Fruit fly (Drosophila melanogaster) ovary, adult (tissue): ENCODE data around the gene ovm.
A peak's percentile ranks its signal among the peaks of the same experiment; 100 is the strongest.

Experiments
- CG17801 ChIP-seq: fragments of 200-800 bp; optimal IDR thresholded peaks from 2 replicates; lab custom pipeline; 2019; ENCODE audit warnings: missing biosample characterization, mild to moderate bottlenecking, missing genetic modification characterization, moderate library complexity; ENCODE audit not compliant: partially characterized antibody

The ovm gene

DNA sequence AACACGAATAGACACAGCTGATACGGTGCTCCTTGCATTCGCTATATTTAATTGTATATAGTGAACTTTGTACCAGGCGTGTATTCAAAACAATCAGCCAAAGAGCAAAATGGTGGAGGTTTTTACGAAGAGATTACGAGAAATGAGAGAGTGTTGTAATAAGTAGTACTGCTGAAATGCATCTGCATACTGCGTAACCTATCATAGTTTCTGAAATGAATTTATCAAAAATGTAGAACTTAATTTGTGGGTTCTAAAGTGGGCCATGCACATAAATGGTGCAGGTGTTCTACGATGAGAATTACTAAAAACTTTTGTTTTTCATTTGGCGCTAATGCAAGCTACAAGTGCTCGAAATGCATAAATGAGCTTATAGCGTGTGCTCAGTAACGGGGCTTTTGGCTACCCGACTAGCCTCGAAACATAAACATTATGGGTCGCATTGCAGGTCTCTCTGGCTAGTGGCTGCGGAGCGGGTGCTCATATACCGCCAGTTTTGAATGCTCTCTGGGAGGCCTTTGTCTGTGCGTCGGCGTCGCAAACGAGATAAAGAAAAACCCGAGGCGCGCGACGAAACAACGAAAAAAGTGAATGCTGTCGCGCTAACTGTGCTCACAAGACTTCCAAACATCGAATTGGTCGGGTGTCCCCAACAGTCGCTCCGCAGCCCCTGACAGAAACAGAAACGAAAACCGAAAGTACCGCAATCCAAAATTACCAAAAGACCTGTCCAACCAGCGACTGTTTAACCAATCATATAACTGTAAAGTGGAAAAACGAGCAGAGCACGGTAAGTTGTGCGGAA lies 9.1 kb downstream of the ovm start, which contains the start of gene Gs1:
TSS of gene Gs1 (plus strand) at position 612 of the 805 bp plus-strand sequence.
- peak; percentile 49 for TF ChIP-seq CG17801 (GFP tag; lab: Kevin White, UChicago)

DNA sequence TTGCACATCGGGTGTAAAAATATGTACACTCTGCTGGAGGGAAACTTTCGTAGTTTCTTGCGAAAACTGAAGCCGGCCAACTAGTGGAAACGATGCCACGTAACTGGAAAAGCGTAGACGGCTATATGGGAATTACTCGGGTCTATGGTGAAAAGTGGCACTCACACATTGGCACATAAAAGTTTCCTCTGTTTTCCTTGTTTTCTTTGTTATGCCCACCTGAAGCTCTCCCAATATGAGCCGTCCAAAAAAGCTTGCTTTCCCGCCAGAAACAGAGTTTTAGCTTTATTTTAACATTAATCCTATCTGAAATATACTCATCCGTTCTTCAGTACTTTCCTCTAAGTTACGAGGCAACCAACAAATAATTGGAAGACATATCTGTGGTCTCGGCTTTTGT lies 10.1 kb downstream of the ovm start, which contains the start of gene CG3164:
TSS of gene CG3164 (minus strand) at position 101 of the 400 bp plus-strand sequence.
- TF ChIP-seq CG17801 (GFP tag; lab: Kevin White, UChicago) = no peak

DNA sequence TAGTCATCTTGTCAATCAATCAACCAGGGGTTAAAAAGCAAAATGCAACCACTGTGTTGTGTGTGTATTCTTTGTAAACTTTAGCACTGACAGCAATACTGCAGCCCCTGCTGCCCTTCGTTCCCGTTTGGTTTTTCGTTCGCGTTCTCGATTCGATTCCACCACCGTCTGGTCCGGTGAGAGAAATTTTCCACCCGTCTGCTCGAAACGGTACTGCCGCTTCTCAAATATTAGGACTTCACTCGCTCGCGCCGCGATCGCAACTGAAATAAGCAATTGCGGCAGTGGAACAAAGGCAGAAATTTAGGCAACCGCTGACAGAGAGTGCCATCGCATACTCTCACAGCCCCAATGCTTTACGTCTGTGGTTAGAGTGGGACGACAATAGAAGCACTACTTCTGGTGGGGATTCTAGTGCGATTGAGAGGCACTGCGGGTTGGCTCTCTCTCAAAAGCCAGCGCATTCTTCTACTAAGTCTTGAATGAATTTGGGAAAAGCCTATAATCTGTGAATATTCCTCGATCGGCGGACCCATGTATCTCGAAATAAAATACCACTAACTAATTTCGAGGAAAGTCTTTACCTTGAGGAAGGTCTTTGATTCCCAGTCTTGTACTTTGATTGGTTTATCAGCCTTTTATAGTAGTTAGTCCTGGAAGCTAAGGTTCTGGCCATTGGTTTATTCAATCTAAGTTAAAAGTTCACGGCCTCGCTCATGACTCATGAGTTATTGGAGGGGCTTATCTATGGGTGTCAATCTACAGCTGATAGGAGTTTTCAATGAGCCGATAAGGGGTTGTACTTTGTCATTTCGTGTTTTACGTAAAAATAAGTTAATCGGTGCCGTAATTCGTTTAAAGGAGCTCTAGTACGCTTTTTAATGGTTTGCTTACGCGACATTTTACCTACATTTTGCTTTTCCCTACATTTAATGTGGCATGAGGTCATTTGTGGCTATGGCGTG lies 11.5 kb downstream of the ovm start:
- TF ChIP-seq CG17801 (GFP tag; lab: Kevin White, UChicago) = peak; percentile 91

DNA sequence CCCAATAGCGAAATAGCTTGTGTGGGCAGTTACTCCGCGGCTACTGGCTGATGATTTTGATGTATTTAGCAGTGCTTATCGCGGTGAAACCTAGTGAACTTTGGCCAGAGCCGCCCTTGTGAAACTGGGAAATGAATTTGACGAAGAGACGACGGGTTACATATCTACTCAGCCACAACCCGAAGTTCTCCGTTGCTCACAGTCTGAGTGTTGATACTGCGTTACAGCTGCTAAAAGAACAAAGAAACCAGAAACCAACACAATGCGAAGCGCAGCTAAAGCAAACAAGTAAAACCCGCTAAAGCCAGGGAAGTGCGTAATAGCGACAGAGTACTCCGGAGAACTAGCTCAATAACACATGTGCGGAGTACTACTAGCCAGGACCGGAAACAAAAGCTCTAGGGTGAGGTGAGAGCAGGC lies 12.5 kb downstream of the ovm start:
- TF ChIP-seq CG17801 (GFP tag; lab: Kevin White, UChicago) = no peak

DNA sequence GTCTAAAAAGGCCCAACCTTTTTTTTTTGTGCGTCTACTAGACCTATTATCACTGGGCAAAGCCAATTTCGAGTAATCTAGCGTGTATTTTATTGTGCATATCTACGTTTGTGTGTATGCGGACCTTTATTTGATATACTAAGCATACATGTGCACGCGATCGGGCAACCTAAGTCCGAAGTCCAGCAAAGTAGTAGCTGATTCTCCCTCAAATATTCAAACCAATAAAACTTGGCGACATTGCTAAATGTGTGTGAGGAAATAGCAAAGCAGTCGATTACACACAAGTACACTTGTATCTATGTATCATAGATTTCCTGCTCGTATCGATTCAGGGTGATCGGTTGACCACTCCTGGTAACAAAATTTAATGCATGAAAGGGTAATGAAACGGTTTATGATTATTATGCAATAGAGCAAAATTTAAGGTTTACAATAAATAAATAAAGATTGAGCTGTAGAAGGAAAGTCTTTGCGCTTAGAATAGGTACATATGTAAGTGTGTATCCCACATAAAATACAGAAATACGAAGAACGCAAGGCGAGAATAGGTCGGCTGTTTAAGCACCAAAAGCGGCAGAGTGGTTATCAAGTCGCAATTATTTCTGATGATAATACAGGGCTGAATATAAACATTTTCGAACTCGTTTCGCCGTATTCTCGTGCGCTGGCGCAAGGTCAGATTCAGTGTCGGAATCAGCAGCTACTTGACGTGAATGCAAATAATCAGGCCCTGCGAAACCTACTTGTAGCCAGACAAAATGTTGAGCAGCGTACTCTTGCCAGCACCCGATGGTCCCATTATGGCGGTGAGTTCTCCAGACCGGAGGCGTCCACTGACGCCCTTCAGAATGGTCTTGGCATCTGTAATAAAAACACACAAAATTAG lies 15.2 kb downstream of the ovm start:
- peak; percentile 46 for TF ChIP-seq CG17801 (GFP tag; lab: Kevin White, UChicago)

DNA sequence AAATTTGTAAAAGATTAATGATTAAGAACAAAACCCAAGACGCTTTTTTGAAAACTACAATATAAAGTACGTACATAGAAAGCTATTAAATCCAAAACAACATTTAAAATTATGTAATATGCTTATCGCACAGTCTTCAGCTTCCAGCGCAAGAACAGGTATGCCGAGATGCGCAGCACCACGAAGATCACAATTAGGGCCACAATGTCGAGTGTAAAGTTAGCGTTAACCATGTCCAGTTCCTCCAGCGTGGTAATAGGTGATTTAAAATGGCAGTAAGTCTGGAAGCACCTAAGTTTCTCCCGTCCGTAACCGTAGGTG lies 17.8 kb downstream of the ovm start:
- TF ChIP-seq CG17801 (GFP tag; lab: Kevin White, UChicago) = no peak

DNA sequence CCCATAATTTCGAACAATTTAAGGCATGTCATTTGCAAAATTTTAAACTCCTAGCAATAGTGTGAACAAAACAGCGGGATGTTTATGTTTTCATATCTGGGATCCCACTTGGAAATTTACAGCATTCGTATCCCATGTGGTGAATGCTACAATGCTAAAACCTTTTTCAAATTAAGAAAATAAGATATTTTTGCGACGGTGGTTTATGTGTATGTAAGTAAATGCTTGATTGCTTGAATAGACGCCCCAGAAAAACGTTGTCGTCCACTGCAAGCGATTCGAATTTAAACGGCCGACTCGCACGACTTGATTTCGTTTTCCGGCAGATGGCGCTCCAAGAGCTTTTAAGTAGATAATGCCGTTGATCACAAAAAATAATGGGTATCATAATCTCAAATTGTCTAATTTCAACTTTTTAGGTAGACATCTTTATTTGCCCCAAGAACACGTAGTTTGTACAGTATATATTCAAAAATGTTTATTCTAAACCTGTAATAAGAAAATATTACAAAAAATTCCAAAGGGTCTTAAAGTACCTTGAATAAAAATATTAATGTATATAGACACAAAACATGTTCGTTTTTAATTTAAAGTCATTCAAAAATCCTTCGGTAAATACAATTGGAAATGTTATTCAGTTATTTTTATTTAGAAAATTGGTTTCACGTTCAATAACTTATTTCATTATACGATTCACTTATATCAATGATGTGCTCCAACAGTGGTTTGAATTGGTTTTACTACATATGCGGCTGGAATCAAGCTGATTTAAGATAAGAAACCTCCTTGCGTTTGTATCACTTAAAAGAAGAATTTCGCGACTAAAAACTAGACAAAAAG lies 18.4 kb downstream of the ovm start:
- TF ChIP-seq CG17801 (GFP tag; lab: Kevin White, UChicago) = no peak

DNA sequence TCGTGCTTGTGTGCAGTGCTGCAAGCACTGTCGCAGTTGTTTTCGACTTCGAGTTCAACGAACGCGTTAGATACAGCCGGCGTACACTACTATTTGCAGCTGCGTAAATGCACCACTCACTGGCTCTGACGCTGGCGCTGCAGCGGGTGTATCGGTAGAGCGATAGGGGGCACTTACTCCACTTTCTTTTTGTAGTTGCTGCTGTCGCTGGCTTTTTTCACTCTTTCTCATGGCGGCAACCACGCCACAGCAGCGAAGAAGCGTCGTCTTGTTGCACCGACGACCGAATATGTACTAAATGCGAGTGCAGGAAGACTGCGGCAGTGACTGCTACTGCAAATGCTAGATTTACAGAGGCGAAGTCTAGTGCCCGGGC lies 19.3 kb downstream of the ovm start, which contains the start of gene CG4822:
TSS of gene CG4822 (minus strand) at position 299 of the 376 bp plus-strand sequence.
- TF ChIP-seq CG17801 (GFP tag; lab: Kevin White, UChicago) = no peak

DNA sequence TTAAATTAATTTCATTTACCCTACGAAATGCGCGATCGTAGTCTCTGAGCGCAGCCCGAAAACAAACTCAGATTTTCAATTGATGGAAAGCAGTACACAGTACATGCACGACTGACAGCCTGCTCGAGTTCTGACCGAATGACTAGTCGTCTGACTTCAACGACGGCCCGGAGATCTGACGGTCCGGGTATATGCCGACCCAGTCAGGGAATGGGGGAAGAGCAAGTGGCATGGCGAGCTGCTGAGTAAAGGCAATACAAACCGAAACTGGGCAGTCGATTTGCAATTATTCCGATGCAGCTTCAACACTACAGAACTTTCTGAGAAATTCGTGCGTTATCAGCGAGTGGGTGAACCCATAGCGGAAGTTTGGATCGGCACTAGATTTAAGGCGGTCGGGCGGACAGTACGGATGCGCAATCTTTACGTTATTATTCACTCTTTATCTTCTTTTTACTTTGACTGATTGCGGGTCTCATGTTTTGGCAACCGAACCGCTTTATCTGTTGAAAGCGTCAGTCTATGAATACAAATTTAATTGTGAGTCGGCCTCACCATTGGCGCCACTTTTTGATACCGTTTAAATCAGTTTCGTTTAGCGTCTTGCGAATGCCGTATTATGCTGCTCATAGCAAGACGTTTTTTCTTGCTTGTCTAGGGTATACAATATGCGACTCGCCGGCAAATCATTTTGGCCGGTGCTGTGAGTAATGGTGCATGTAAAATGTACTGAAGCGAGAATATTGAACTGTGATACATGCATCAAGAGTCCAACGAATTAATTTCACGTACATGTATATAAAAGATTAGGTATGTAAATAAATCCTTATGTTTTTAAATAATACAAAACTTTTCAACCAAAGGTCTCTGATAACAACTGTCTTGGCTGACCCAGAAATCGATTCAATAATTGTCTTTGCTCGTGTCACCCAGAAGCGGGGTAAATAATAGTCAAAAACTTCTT lies 20.0 kb downstream of the ovm start:
- TF ChIP-seq CG17801 (GFP tag; lab: Kevin White, UChicago) = no peak

DNA sequence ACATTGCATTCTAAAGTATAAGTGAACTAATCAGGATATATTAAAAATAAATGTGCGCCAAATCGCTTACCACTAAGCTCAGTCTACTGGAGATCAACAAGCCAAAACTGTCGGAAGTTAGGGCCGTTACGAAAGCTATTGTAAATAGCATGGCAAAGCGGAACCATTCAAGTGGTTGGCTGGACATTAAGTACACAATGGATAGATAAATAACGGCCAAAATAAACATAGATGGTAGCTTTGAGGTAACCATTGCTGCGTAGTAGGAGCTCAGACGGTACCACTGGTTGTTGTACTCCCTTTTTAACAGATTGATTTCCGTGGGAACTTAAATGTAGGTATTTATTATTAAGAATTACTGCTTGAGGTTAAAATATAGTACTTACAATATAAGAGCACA lies 23.0 kb downstream of the ovm start:
- no peak for TF ChIP-seq CG17801 (GFP tag; lab: Kevin White, UChicago)

DNA sequence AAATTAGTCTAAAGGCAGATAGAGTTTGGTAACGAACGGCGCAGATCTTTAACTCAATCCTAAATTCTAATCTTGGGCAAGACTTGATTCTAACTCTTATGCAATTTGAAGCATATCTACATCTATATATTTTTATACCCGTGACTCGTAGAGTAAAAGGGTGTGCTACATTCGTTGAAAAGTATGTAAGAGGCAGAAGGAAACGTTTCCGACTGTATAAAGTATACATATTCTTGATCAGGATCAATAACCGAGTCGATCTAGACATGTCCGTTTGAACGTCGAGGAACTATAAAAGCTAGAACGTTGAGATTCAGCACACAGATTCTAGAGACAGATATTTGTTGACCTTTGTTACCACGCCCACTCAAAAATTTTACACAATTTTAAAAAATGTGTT lies 24.4 kb downstream of the ovm start, which contains the start of gene CG13694:
TSS of gene CG13694 (minus strand) at position 101 of the 400 bp plus-strand sequence.
- TF ChIP-seq CG17801 (GFP tag; lab: Kevin White, UChicago) = no peak

DNA sequence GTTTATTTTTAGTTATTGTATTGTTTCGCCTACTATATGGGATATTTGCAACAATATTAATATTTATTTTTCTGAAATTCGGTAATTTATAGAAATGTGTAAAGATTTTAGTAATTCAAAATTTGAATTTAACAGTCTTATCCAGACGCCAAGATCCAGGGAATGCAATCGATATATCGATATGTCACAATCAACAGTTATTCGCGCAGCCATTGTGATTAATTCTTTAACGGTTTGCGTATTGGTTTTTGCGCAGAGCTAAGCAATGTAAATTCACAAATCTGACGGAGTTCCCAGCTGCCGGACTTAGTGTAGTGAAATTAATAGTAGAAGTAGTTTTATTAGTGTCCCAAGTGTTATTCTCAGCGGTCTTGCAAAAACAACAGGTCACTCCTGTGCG lies 26.4 kb downstream of the ovm start, which contains the start of gene ND-15:
TSS of gene ND-15 (plus strand) at position 298 of the 400 bp plus-strand sequence.
- TF ChIP-seq CG17801 (GFP tag; lab: Kevin White, UChicago) = no peak
